Worm (Caenorhabditis elegans) whole organism, L4/young adult: ENCODE data around the gene mct-3.

Source experiments
- W03F9.2 ChIP-seq: fragments of 150-350 bp; optimal IDR thresholded peaks from 2 replicates; lab custom pipeline; 2014; ENCODE audit warnings: missing biosample characterization, missing genetic modification characterization
- dao-5 ChIP-seq: sonication (generic microtip); optimal IDR thresholded peaks from 2 replicates; lab custom pipeline; 2016; ENCODE audit warnings: missing genotype, missing genetic modification characterization, moderate library complexity, missing compliant biosample characterization
- him-1 ChIP-seq: sonication (generic microtip); optimal IDR thresholded peaks from 2 replicates; lab custom pipeline; 2016; ENCODE audit warnings: missing genotype, missing genetic modification reagents, missing genetic modification characterization, missing compliant biosample characterization

Gene mct-3

DNA sequence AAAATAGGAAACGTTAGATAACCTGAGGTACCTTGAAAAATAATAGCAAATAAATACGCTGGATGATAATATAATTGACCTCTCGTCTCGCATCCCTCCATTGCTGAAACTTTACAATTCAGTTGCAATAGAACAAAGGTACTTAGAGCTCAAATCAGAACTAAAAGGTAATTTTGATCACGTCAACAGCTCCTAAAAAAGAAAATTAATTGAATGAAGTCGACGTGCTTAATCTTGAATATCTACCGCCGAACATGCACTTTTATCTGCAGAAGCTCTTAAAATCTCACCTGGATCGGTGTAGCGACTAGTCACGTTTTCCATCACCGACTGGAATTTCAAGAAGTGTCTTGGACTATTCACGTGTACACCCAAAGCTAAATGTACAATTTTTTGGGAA, 50.6 kb downstream of the mct-3 start, which contains the start of gene sra-39:
Gene sra-39, minus strand, starts transcription at position 101 of the 400 bp plus-strand sequence.
- TF ChIP-seq him-1 (no peak), W03F9.2 (tag; lab: Kevin White, UChicago) (no peak), dao-5 (tag; lab: Kevin White, UChicago) (no peak)

DNA sequence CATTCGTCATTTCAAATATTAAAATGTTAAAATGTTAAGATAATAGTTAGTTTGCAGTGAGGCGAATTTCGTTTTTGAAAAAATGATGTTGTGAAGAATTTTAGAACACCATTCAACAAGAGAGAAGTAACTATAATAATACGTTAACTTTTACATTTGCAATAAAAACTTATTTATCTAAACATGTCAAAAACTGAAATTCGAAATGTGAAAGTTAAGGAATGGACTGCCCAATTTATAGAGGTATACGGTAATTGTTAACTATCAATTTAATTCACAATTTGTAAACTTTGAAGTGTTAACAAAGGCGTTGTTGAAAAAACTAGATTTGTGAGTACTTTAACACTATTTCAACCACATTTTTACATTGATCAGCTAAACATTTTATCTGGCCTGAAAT, 51.1 kb downstream of the mct-3 start:
- TF ChIP-seq him-1 (no peak), dao-5 (tag; lab: Kevin White, UChicago) (no peak), W03F9.2 (tag; lab: Kevin White, UChicago) (no peak)
